Worm (Caenorhabditis elegans) whole organism, L2 larva: ENCODE measurements around the gene B0280.17.
A peak's percentile ranks its signal among the peaks of the same experiment; 100 is the strongest.

Source experiments
- C34F6.9 ChIP-seq: fragments of 150-350 bp; optimal IDR thresholded peaks from 2 replicates; lab custom pipeline; 2014; ENCODE audit warnings: missing biosample characterization, missing genetic modification characterization
- F13H6.1 ChIP-seq: sonication (generic microtip); optimal IDR thresholded peaks from 2 replicates; lab custom pipeline; 2016; ENCODE audit warnings: missing genetic modification characterization, missing compliant biosample characterization
- R02D3.7 ChIP-seq: fragments of 150-350 bp; optimal IDR thresholded peaks from 2 replicates; lab custom pipeline; 2014; ENCODE audit warnings: missing biosample characterization, missing genetic modification characterization
- Y55F3AM.14 ChIP-seq: fragments of 200-800 bp; sonication (Bioruptor generic); optimal IDR thresholded peaks from 2 replicates; lab custom pipeline; 2018; ENCODE audit warnings: mild to moderate bottlenecking, missing genetic modification characterization, missing compliant biosample characterization
- ZK546.5 ChIP-seq: sonication (generic microtip); optimal IDR thresholded peaks from 2 replicates; lab custom pipeline; 2017; ENCODE audit warnings: missing biosample characterization, missing genetic modification characterization
- aly-2 ChIP-seq: fragments of 150-350 bp; optimal IDR thresholded peaks from 2 replicates; lab custom pipeline; 2014; ENCODE audit warnings: missing biosample characterization, missing genetic modification characterization
- ama-1 ChIP-seq: fragments of 150-350 bp; optimal IDR thresholded peaks from 2 replicates; lab custom pipeline; 2018; ENCODE audit warnings: inconsistent platforms
- blmp-1 ChIP-seq: sonication (generic microtip); optimal IDR thresholded peaks from 2 replicates; lab custom pipeline; 2017; ENCODE audit warnings: missing genetic modification characterization, mild to moderate bottlenecking, missing compliant biosample characterization, antibody characterized with exemption, moderate library complexity; ENCODE audit not compliant: insufficient read depth
- ceh-16 ChIP-seq: fragments of 150-350 bp; optimal IDR thresholded peaks from 2 replicates; lab custom pipeline; 2014; ENCODE audit warnings: missing biosample characterization, missing genetic modification characterization
- crh-2 ChIP-seq: sonication (generic microtip); optimal IDR thresholded peaks from 2 replicates; lab custom pipeline; 2017; ENCODE audit warnings: missing biosample characterization, missing genetic modification characterization
- egl-27 ChIP-seq: sonication (generic microtip); optimal IDR thresholded peaks from 3 replicates; lab custom pipeline; 2017; ENCODE audit warnings: missing biosample characterization, missing genetic modification reagents, missing genetic modification characterization
- elt-1 ChIP-seq: fragments of 150-350 bp; optimal IDR thresholded peaks from 2 replicates; lab custom pipeline; 2014; ENCODE audit warnings: missing biosample characterization, missing genetic modification characterization
- fos-1 ChIP-seq: fragments of 150-350 bp; optimal IDR thresholded peaks from 2 replicates; lab custom pipeline; 2014; ENCODE audit warnings: missing biosample characterization, missing genetic modification characterization
- gmeb-1 ChIP-seq: fragments of 150-350 bp; optimal IDR thresholded peaks from 2 replicates; lab custom pipeline; 2014; ENCODE audit warnings: missing biosample characterization, missing genetic modification characterization
- lin-11 ChIP-seq: fragments of 150-350 bp; sonication (generic microtip); optimal IDR thresholded peaks from 2 replicates; lab custom pipeline; 2014; ENCODE audit warnings: missing biosample characterization, missing genetic modification characterization, inconsistent platforms, mixed read lengths
- lin-13 ChIP-seq: fragments of 150-350 bp; optimal IDR thresholded peaks from 2 replicates; lab custom pipeline; 2014; ENCODE audit warnings: missing biosample characterization, missing genetic modification reagents, missing genetic modification characterization
- lsy-2 ChIP-seq, 2 experiments: fragments of 150-350 bp in 1 of 2; sonication (generic microtip) in 1 of 2; optimal IDR thresholded peaks; 2 replicates each; lab custom pipeline; 2014 to 2017; ENCODE audit warnings: missing biosample characterization in 2 of 2, missing genetic modification characterization in 2 of 2
- mab-5 ChIP-seq: fragments of 150-350 bp; optimal IDR thresholded peaks from 2 replicates; lab custom pipeline; 2014; ENCODE audit warnings: missing biosample characterization, missing genetic modification characterization
- mbf-1 ChIP-seq: sonication (generic microtip); optimal IDR thresholded peaks from 2 replicates; lab custom pipeline; 2017; ENCODE audit warnings: missing biosample characterization, missing genetic modification characterization
- mdl-1 ChIP-seq, 2 experiments: fragments of 150-350 bp in 1 of 2; sonication (generic microtip) in 1 of 2; optimal IDR thresholded peaks; 2 replicates each; lab custom pipeline; 2017; ENCODE audit warnings: missing biosample characterization in 2 of 2, missing genetic modification characterization in 2 of 2
- nhr-10 ChIP-seq: sonication (generic microtip); optimal IDR thresholded peaks from 2 replicates; lab custom pipeline; 2017; ENCODE audit warnings: missing biosample characterization, missing genetic modification characterization
- nhr-11 ChIP-seq: fragments of 150-350 bp; optimal IDR thresholded peaks from 2 replicates; lab custom pipeline; 2014; ENCODE audit warnings: missing biosample characterization, missing genetic modification characterization
- nhr-12 ChIP-seq: fragments of 150-350 bp; optimal IDR thresholded peaks from 2 replicates; lab custom pipeline; 2014; ENCODE audit warnings: missing biosample characterization, missing genetic modification characterization
- nhr-129 ChIP-seq: fragments of 150-350 bp; optimal IDR thresholded peaks from 2 replicates; lab custom pipeline; 2014; ENCODE audit warnings: missing biosample characterization, missing genetic modification characterization
- nhr-21 ChIP-seq: fragments of 150-350 bp; optimal IDR thresholded peaks from 2 replicates; lab custom pipeline; 2014; ENCODE audit warnings: missing biosample characterization, missing genetic modification characterization
- nhr-23 ChIP-seq: fragments of 150-350 bp; optimal IDR thresholded peaks from 2 replicates; lab custom pipeline; 2014; ENCODE audit warnings: missing biosample characterization, missing genetic modification reagents, missing genetic modification characterization
- nhr-25 ChIP-seq: fragments of 150-350 bp; sonication (generic microtip); optimal IDR thresholded peaks from 3 replicates; lab custom pipeline; 2014; ENCODE audit warnings: missing biosample characterization, missing genetic modification characterization
- nhr-6 ChIP-seq: fragments of 150-350 bp; optimal IDR thresholded peaks from 2 replicates; lab custom pipeline; 2014; ENCODE audit warnings: missing biosample characterization, missing genetic modification characterization
- sem-4 ChIP-seq: fragments of 150-350 bp; optimal IDR thresholded peaks from 2 replicates; lab custom pipeline; 2014; ENCODE audit warnings: missing biosample characterization, missing genetic modification reagents, missing genetic modification characterization
- skn-1 ChIP-seq: sonication (generic microtip); optimal IDR thresholded peaks from 2 replicates; lab custom pipeline; 2017; ENCODE audit warnings: missing biosample characterization, missing genetic modification characterization
- sma-3 ChIP-seq: sonication (generic microtip); optimal IDR thresholded peaks from 2 replicates; lab custom pipeline; 2016; ENCODE audit warnings: missing genetic modification reagents, missing genetic modification characterization, missing compliant biosample characterization
- sma-9 ChIP-seq, 2 experiments: fragments of 150-350 bp in 1 of 2; sonication (generic microtip) in 1 of 2; optimal IDR thresholded peaks; 2 replicates each; lab custom pipeline; 2014 to 2016; ENCODE audit warnings: missing genetic modification characterization in 2 of 2, mild to moderate bottlenecking in 1 of 2, missing biosample characterization in 1 of 2, missing compliant biosample characterization in 1 of 2, missing genetic modification reagents in 1 of 2, moderate library complexity in 1 of 2
- snpc-4 ChIP-seq: fragments of 150-350 bp; optimal IDR thresholded peaks from 2 replicates; lab custom pipeline; 2014; ENCODE audit warnings: missing biosample characterization, missing genetic modification characterization
- unc-39 ChIP-seq: fragments of 150-350 bp; optimal IDR thresholded peaks from 2 replicates; lab custom pipeline; 2014; ENCODE audit warnings: missing biosample characterization, missing genetic modification characterization
- unc-55 ChIP-seq: fragments of 150-350 bp; sonication (generic microtip); optimal IDR thresholded peaks from 3 replicates; lab custom pipeline; 2014; ENCODE audit warnings: missing biosample characterization, missing genetic modification reagents, missing genetic modification characterization
- unc-62 ChIP-seq: fragments of 150-350 bp; optimal IDR thresholded peaks from 2 replicates; lab custom pipeline; 2014; ENCODE audit warnings: missing biosample characterization, missing genetic modification reagents, missing genetic modification characterization
- zag-1 ChIP-seq: fragments of 150-350 bp; optimal IDR thresholded peaks from 2 replicates; lab custom pipeline; 2014; ENCODE audit warnings: missing biosample characterization, missing genetic modification characterization
- ztf-1 ChIP-seq: fragments of 200-800 bp; sonication (Bioruptor generic); conservative IDR thresholded peaks from 2 replicates; pipeline ENCODE4 v1.3.6; 2022; ENCODE audit warnings: missing genetic modification characterization, missing compliant biosample characterization
- ztf-4 ChIP-seq: fragments of 150-350 bp; optimal IDR thresholded peaks from 2 replicates; lab custom pipeline; 2014; ENCODE audit warnings: missing biosample characterization, missing genetic modification characterization

B0280.17 gene

DNA sequence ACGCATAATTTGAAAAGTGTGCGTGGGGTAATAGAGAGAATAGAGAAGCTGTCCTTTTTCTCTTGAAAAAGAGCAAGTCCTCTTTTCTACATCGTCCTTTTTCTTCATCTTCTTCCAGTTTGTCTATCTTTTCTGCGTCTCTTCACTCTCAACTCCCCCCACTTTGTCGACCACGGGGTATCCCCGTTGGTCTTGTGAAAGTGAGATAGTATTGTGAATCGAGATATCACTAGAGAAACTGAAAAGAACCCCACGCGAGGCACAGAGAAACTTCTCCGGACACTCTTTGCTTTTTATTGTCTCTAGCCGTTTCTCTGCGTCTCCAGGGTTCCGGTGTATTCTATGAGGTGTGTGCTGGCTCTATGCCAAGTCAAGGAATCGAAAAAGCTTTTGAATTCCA lies 19.7 kb upstream of the B0280.17 start (continued):
- no peak for TF ChIP-seq ztf-1 (GFP tag; lab: Robert Waterston, UW)
- peak; percentile 76 for TF ChIP-seq ceh-16 (tag; lab: Kevin White, UChicago)

DNA sequence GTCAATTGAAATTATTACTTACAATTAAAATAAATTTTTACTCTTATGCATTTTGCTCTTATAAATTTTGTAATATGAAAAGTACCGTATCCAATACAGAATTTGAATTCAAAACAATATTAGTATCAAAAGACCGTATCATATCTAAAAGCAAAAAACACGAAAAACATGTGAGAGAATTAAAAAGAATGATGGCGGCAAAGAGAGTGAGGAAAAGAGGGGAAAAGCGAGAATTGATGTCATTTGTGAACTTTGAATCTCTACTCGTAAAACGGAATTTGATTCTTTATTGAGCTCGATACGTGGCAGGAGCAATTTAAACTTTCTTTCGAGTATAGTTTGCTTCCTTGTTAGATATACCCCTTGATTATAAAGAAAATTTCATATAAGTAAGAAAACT lies 18.6 kb upstream of the B0280.17 start:
- TF ChIP-seq ztf-4 (tag; lab: Kevin White, UChicago) (no peak), unc-55 (GFP tag; lab: Kevin White, UChicago) (peak; percentile 28), nhr-23 (tag; lab: Kevin White, UChicago) (no peak), fos-1 (tag; lab: Kevin White, UChicago) (no peak), nhr-11 (no peak), skn-1 (tag; lab: Kevin White, UChicago) (peak; percentile 13), nhr-12 (tag; lab: Kevin White, UChicago) (no peak), nhr-10 (tag; lab: Kevin White, UChicago) (no peak), mab-5 (tag; lab: Kevin White, UChicago) (no peak), nhr-25 (tag; lab: Kevin White, UChicago) (no peak), ama-1 (lab: Kevin White, UChicago) (no peak), gmeb-1 (tag; lab: Kevin White, UChicago) (no peak), unc-62 (GFP tag; lab: Kevin White, UChicago) (no peak), sma-9 (GFP tag; optimal IDR thresholded peaks at IDR 0.05; lab: Kevin White, UChicago) (peak; percentile 40), sma-9 (tag; optimal IDR thresholded peaks at IDR 0.05; lab: Kevin White, UChicago) (no peak), elt-1 (tag; lab: Kevin White, UChicago) (no peak), ZK546.5 (tag; lab: Kevin White, UChicago) (no peak), sma-3 (no peak), lsy-2 (tag; optimal IDR thresholded peaks at IDR 0.05; lab: Kevin White, UChicago) (no peak), R02D3.7 (tag; lab: Kevin White, UChicago) (no peak), crh-2 (tag; lab: Kevin White, UChicago) (peak; percentile 50)

DNA sequence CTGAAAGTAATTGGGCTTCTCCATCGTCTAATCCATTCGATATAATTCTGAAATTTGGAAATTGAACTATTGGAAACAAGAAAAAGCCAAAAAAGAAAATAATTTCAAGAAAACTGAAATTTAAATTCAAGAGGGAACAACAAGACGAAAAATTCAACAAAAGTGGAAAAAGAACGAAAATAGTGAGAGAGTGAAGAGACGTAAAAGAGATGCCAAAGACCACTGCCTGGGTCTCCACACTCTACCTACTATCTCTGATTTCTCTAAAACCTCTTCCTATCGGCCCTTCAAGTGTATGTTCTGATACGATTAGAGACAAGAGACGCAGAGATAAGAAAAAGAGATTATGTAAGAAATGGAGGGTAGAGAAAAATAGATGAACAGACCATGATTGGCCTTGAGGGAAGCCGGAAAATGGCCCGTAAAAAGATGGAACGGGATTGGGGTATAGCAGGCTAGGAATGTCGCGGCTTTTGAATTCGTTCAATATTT lies 17.9 kb upstream of the B0280.17 start, which contains the start of gene ogt-1:
TSS of gene ogt-1 (minus strand) at position 51 of the 492 bp plus-strand sequence.
- peak; percentile 64 for TF ChIP-seq mab-5 (tag; lab: Kevin White, UChicago)
- peak; percentile 39 for TF ChIP-seq Y55F3AM.14
- peak; percentile 58 for TF ChIP-seq zag-1
- TF ChIP-seq sma-3 = peak; percentile 86
- no peak for TF ChIP-seq mbf-1 (tag; lab: Kevin White, UChicago)
- peak; percentile 82 for TF ChIP-seq lin-13 (GFP tag; lab: Kevin White, UChicago)
- TF ChIP-seq skn-1 (tag; lab: Kevin White, UChicago) = no peak
- TF ChIP-seq sem-4 (tag; lab: Kevin White, UChicago) = peak; percentile 88
- TF ChIP-seq R02D3.7 (tag; lab: Kevin White, UChicago) = no peak
- TF ChIP-seq blmp-1 (tag; lab: Kevin White, UChicago) = peak; percentile 66
- no peak for TF ChIP-seq nhr-10 (tag; lab: Kevin White, UChicago)
- TF ChIP-seq fos-1 (tag; lab: Kevin White, UChicago) = peak; percentile 79
- peak; percentile 91 for TF ChIP-seq nhr-6
- TF ChIP-seq C34F6.9 = peak; percentile 94
- no peak for TF ChIP-seq lin-11 (tag; lab: Kevin White, UChicago)
- peak; percentile 92 for TF ChIP-seq F13H6.1 (tag; lab: Kevin White, UChicago)
- no peak for TF ChIP-seq aly-2 (tag; lab: Kevin White, UChicago)
- peak; percentile 94 for TF ChIP-seq nhr-25 (tag; lab: Kevin White, UChicago)
- TF ChIP-seq snpc-4 (tag; lab: Kevin White, UChicago) = peak; percentile 80
- TF ChIP-seq gmeb-1 (tag; lab: Kevin White, UChicago) = peak; percentile 81
- peak; percentile 90 for TF ChIP-seq nhr-129 (tag; lab: Kevin White, UChicago)
- TF ChIP-seq crh-2 (tag; lab: Kevin White, UChicago) = peak; percentile 95
- TF ChIP-seq unc-39 (tag; lab: Kevin White, UChicago) = no peak
- TF ChIP-seq mdl-1 (tag; optimal IDR thresholded peaks at IDR 0.05; lab: Kevin White, UChicago) = peak; percentile 71 to 85
- TF ChIP-seq ama-1 (lab: Kevin White, UChicago) = peak; percentile 84
- TF ChIP-seq ztf-4 (tag; lab: Kevin White, UChicago) = peak; percentile 93
- TF ChIP-seq unc-55 (GFP tag; lab: Kevin White, UChicago) = peak; percentile 96
- peak; percentile 67 for TF ChIP-seq ceh-16 (tag; lab: Kevin White, UChicago)
- peak; percentile 98 for TF ChIP-seq sma-9 (GFP tag; optimal IDR thresholded peaks at IDR 0.05; lab: Kevin White, UChicago)
- TF ChIP-seq sma-9 (tag; optimal IDR thresholded peaks at IDR 0.05; lab: Kevin White, UChicago) = no peak
- TF ChIP-seq lsy-2 (tag; optimal IDR thresholded peaks at IDR 0.05; lab: Kevin White, UChicago) = peak; percentile 56 to 93
- TF ChIP-seq nhr-12 (tag; lab: Kevin White, UChicago) = no peak
- peak; percentile 48 for TF ChIP-seq ZK546.5 (tag; lab: Kevin White, UChicago)
- peak; percentile 98 for TF ChIP-seq egl-27 (tag; lab: Kevin White, UChicago)
- TF ChIP-seq nhr-21 (tag; lab: Kevin White, UChicago) = peak; percentile 72
